Worm (Caenorhabditis elegans): ENCODE data around the gene Y41G9A.10.

DNA sequence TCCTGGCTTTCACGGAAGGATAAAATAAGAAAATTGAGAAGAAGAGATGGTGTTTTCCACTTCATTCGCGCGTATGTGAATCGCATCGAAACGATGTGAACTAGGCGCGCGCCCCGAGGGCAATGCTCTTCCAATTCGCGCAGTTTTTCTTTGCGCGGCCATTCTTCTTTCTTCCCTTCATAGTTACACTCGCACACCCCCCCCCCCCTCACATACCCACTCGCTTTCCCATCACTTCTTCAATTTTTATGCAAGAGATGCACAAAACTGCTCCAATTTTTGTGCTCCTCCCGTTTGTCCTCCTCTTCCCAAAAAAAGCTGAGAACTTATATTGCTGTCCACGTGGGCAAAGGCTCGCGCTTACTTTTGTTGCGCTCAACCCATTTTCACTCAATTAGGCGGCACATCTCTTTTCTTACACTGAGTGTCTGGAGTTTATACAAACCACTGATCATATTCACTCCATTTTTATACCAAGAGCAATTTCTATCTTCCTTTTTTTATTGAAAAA lies 7.2 kb upstream of the Y41G9A.10 start:
- TF ChIP-seq flt-1 (GFP tag; IDR thresholded peaks at IDR 0.05) (no peak), tbx-37 (GFP tag; conservative IDR thresholded peaks at IDR 0.05) (no peak), ama-1 (optimal IDR thresholded peaks at IDR 0.05) (no peak), hnd-1 (tag; optimal IDR thresholded peaks at IDR 0.05) (no peak), hmbx-1 (tag; optimal IDR thresholded peaks at IDR 0.05) (no peak)
